Worm (Caenorhabditis elegans) whole organism, L2 larva: Measurements from ENCODE around the gene F23A7.5.

ENCODE experiments used
- ZK546.5 ChIP-seq: sonication (generic microtip); optimal IDR thresholded peaks from 2 replicates; lab custom pipeline; 2017; ENCODE audit warnings: missing biosample characterization, missing genetic modification characterization
- alr-1 ChIP-seq: fragments of 150-350 bp; optimal IDR thresholded peaks from 2 replicates; lab custom pipeline; 2014; ENCODE audit warnings: missing biosample characterization, missing genetic modification characterization
- blmp-1 ChIP-seq: sonication (generic microtip); optimal IDR thresholded peaks from 2 replicates; lab custom pipeline; 2017; ENCODE audit warnings: missing genetic modification characterization, mild to moderate bottlenecking, missing compliant biosample characterization, antibody characterized with exemption, moderate library complexity; ENCODE audit not compliant: insufficient read depth
- egl-27 ChIP-seq: sonication (generic microtip); optimal IDR thresholded peaks from 3 replicates; lab custom pipeline; 2017; ENCODE audit warnings: missing biosample characterization, missing genetic modification reagents, missing genetic modification characterization
- elt-1 ChIP-seq: fragments of 150-350 bp; optimal IDR thresholded peaks from 2 replicates; lab custom pipeline; 2014; ENCODE audit warnings: missing biosample characterization, missing genetic modification characterization
- lsy-2 ChIP-seq, 2 experiments: fragments of 150-350 bp in 1 of 2; sonication (generic microtip) in 1 of 2; optimal IDR thresholded peaks; 2 replicates each; lab custom pipeline; 2014 to 2017; ENCODE audit warnings: missing biosample characterization in 2 of 2, missing genetic modification characterization in 2 of 2
- nhr-11 ChIP-seq: fragments of 150-350 bp; optimal IDR thresholded peaks from 2 replicates; lab custom pipeline; 2014; ENCODE audit warnings: missing biosample characterization, missing genetic modification characterization
- nhr-25 ChIP-seq: fragments of 150-350 bp; sonication (generic microtip); optimal IDR thresholded peaks from 3 replicates; lab custom pipeline; 2014; ENCODE audit warnings: missing biosample characterization, missing genetic modification characterization
- skn-1 ChIP-seq: sonication (generic microtip); optimal IDR thresholded peaks from 2 replicates; lab custom pipeline; 2017; ENCODE audit warnings: missing biosample characterization, missing genetic modification characterization
- unc-39 ChIP-seq: fragments of 150-350 bp; optimal IDR thresholded peaks from 2 replicates; lab custom pipeline; 2014; ENCODE audit warnings: missing biosample characterization, missing genetic modification characterization

ce11 chrX:16261993-16262392, 33.3 kb downstream of the F23A7.5 start, which contains the start of gene sgk-1:
- no peak for TF ChIP-seq unc-39 (tag; lab: Kevin White, UChicago)
- no peak for TF ChIP-seq nhr-11 (tag; lab: Kevin White, UChicago)
- no peak for TF ChIP-seq blmp-1 (tag; lab: Kevin White, UChicago)
- TF ChIP-seq egl-27 (tag; lab: Kevin White, UChicago) = no peak
- no peak for TF ChIP-seq nhr-25 (tag; lab: Kevin White, UChicago)
- no peak for TF ChIP-seq lsy-2 (tag; optimal IDR thresholded peaks at IDR 0.05; lab: Kevin White, UChicago)
- no peak for TF ChIP-seq elt-1 (tag; lab: Kevin White, UChicago)
- no peak for TF ChIP-seq skn-1 (tag; lab: Kevin White, UChicago)
- TF ChIP-seq alr-1 = no peak
- TF ChIP-seq ZK546.5 = no peak
